Worm (Caenorhabditis elegans): Measurements from ENCODE around the gene C55C3.8.
A peak's percentile ranks its signal among the peaks of the same experiment; 100 is the strongest.

The C55C3.8 gene

ce11 chrIV:5650761-5651332 is 40.0 kb upstream of the C55C3.8 start (continued):
- no peak for TF ChIP-seq saeg-2 (GFP tag; IDR thresholded peaks at IDR 0.05)
- peak; percentile 25; the same call in 1 of the 2 replicates for TF ChIP-seq ctbp-1 (GFP tag; IDR thresholded peaks at IDR 0.05)
- TF ChIP-seq mep-1 (tag; optimal IDR thresholded peaks at IDR 0.05): peak; percentile 14
- no peak for TF ChIP-seq lin-13 (GFP tag; optimal IDR thresholded peaks at IDR 0.05)
- no peak for TF ChIP-seq daf-19 (GFP tag; conservative IDR thresholded peaks at IDR 0.05)

ce11 chrIV:5652811-5653483 is 37.9 kb upstream of the C55C3.8 start:
- TF ChIP-seq ceh-44 (GFP tag; IDR thresholded peaks at IDR 0.05) (no peak), skn-1 (tag; optimal IDR thresholded peaks at IDR 0.05) (no peak), dmd-6 (GFP tag; IDR thresholded peaks at IDR 0.05) (peak; percentile 35), Y48G9A.11 (GFP tag; IDR thresholded peaks at IDR 0.05) (no peak), Y105C5A.15 (GFP tag; IDR thresholded peaks at IDR 0.05) (no peak), zfp-3 (GFP tag; conservative IDR thresholded peaks at IDR 0.05) (0 out of 2 replicates have a peak, but pooled peaks have one; percentile 50), snpc-1.2 (GFP tag; IDR thresholded peaks at IDR 0.05) (peak; percentile 39; the same call in 1 of the 2 replicates), dve-1 (tag; optimal IDR thresholded peaks at IDR 0.05; ENCODE audit: insufficient read depth) (peak; percentile 30), lsy-2 (tag; optimal IDR thresholded peaks at IDR 0.05) (no peak), lin-38 (GFP tag; IDR thresholded peaks at IDR 0.05) (no peak), nhr-28 (tag; optimal IDR thresholded peaks at IDR 0.05) (no peak), aha-1 (tag) (peak; percentile 78), lin-29 (GFP tag; IDR thresholded peaks at IDR 0.05) (no peak), saeg-2 (GFP tag; IDR thresholded peaks at IDR 0.05) (no peak)

ce11 chrIV:5653649-5654048 is 37.2 kb upstream of the C55C3.8 start, which contains the start of gene clec-178:
Gene clec-178 (plus strand): TSS chrIV:5653949.
- TF ChIP-seq nhr-11 (tag; optimal IDR thresholded peaks at IDR 0.05): no peak
- TF ChIP-seq aha-1 (tag): peak; percentile 63

ce11 chrIV:5654203-5654602 is 36.6 kb upstream of the C55C3.8 start:
- TF ChIP-seq ceh-32 (tag; optimal IDR thresholded peaks at IDR 0.05; ENCODE audit: poor library complexity): no peak
- no peak for TF ChIP-seq ztf-7 (tag; optimal IDR thresholded peaks at IDR 0.05)
- peak in 1 of 2 experiments; percentile 34 for TF ChIP-seq hif-1 (tag; optimal IDR thresholded peaks at IDR 0.05)
- 0 out of 2 replicates have a peak, but pooled peaks have one; percentile 39 for TF ChIP-seq lin-1 (GFP tag; IDR thresholded peaks at IDR 0.05)
- peak; percentile 55 for TF ChIP-seq pqm-1 (tag; optimal IDR thresholded peaks at IDR 0.05)
- peak; percentile 11 for TF ChIP-seq nhr-28 (tag; optimal IDR thresholded peaks at IDR 0.05)
- TF ChIP-seq nhr-102 (tag; optimal IDR thresholded peaks at IDR 0.05): peak; percentile 9
- TF ChIP-seq dve-1 (tag; optimal IDR thresholded peaks at IDR 0.05; ENCODE audit: insufficient read depth): peak; percentile 68
- peak; percentile 78 for TF ChIP-seq hlh-11 (tag; optimal IDR thresholded peaks at IDR 0.05)
- TF ChIP-seq nhr-42 (GFP tag; IDR thresholded peaks at IDR 0.05): no peak
- TF ChIP-seq nhr-48 (tag; optimal IDR thresholded peaks at IDR 0.05): peak; percentile 51
- peak; percentile 19 for TF ChIP-seq mxl-3 (GFP tag; optimal IDR thresholded peaks at IDR 0.05)
- peak; percentile 12; the same call in 1 of the 2 replicates for TF ChIP-seq pha-4 (GFP tag; IDR thresholded peaks at IDR 0.05)
- TF ChIP-seq pha-4 (tag; optimal IDR thresholded peaks at IDR 0.05): no peak
- TF ChIP-seq daf-16 (GFP tag; optimal IDR thresholded peaks at IDR 0.05): no peak
- TF ChIP-seq daf-16 (tag; optimal IDR thresholded peaks at IDR 0.05): peak; percentile 67
- peak; percentile 94 for TF ChIP-seq dmd-6 (GFP tag; IDR thresholded peaks at IDR 0.05)
- TF ChIP-seq ceh-20 (GFP tag; IDR thresholded peaks at IDR 0.05): no peak
- peak; percentile 33 for TF ChIP-seq nhr-77 (tag; optimal IDR thresholded peaks at IDR 0.05)
